Worm (Caenorhabditis elegans) whole organism, L3 larva: ENCODE measurements around the gene C06A1.7.

Experiments
- R02D3.7 ChIP-seq: fragments of 150-350 bp; optimal IDR thresholded peaks from 2 replicates; lab custom pipeline; 2014; ENCODE audit warnings: missing biosample characterization, missing genetic modification characterization
- ama-1 ChIP-seq: fragments of 150-350 bp; optimal IDR thresholded peaks from 2 replicates; lab custom pipeline; 2018
- egl-27 ChIP-seq: sonication (generic microtip); optimal IDR thresholded peaks from 4 replicates; lab custom pipeline; 2017; ENCODE audit warnings: missing biosample characterization, missing genetic modification reagents, missing genetic modification characterization
- elt-2 ChIP-seq: sonication (generic microtip); optimal IDR thresholded peaks from 2 replicates; lab custom pipeline; 2016; ENCODE audit warnings: missing genetic modification reagents, mild to moderate bottlenecking, missing genetic modification characterization, missing compliant biosample characterization
- fos-1 ChIP-seq: fragments of 150-350 bp; optimal IDR thresholded peaks from 2 replicates; lab custom pipeline; 2014; ENCODE audit warnings: missing biosample characterization, missing genetic modification characterization
- lin-39 ChIP-seq: fragments of 150-350 bp; optimal IDR thresholded peaks from 2 replicates; lab custom pipeline; 2018; ENCODE audit warnings: missing biosample characterization, missing genetic modification reagents, missing genetic modification characterization
- mdl-1 ChIP-seq: fragments of 150-350 bp; optimal IDR thresholded peaks from 2 replicates; lab custom pipeline; 2014; ENCODE audit warnings: missing biosample characterization, missing genetic modification characterization
- nhr-12 ChIP-seq: fragments of 150-350 bp; optimal IDR thresholded peaks from 2 replicates; lab custom pipeline; 2014; ENCODE audit warnings: missing biosample characterization, missing genetic modification characterization
- nhr-76 ChIP-seq: fragments of 150-350 bp; sonication (generic microtip); optimal IDR thresholded peaks from 5 replicates; lab custom pipeline; 2014; ENCODE audit warnings: missing biosample characterization, missing genetic modification characterization
- pha-4 ChIP-seq: fragments of 150-350 bp; optimal IDR thresholded peaks from 2 replicates; lab custom pipeline; 2014; ENCODE audit warnings: missing biosample characterization, missing genetic modification reagents, missing genetic modification characterization
- sea-2 ChIP-seq: fragments of 150-350 bp; sonication (generic microtip); optimal IDR thresholded peaks from 4 replicates; lab custom pipeline; 2014; ENCODE audit warnings: missing biosample characterization, missing genetic modification reagents, missing genetic modification characterization
- snpc-4 ChIP-seq: fragments of 150-350 bp; optimal IDR thresholded peaks from 2 replicates; lab custom pipeline; 2014; ENCODE audit warnings: missing biosample characterization, missing genetic modification characterization
- tbx-2 ChIP-seq: sonication (generic microtip); optimal IDR thresholded peaks from 2 replicates; lab custom pipeline; 2016; ENCODE audit warnings: mild to moderate bottlenecking, missing genetic modification characterization, missing compliant biosample characterization
- zag-1 ChIP-seq: fragments of 150-350 bp; optimal IDR thresholded peaks from 2 replicates; lab custom pipeline; 2014; ENCODE audit warnings: missing biosample characterization, missing genetic modification characterization

DNA sequence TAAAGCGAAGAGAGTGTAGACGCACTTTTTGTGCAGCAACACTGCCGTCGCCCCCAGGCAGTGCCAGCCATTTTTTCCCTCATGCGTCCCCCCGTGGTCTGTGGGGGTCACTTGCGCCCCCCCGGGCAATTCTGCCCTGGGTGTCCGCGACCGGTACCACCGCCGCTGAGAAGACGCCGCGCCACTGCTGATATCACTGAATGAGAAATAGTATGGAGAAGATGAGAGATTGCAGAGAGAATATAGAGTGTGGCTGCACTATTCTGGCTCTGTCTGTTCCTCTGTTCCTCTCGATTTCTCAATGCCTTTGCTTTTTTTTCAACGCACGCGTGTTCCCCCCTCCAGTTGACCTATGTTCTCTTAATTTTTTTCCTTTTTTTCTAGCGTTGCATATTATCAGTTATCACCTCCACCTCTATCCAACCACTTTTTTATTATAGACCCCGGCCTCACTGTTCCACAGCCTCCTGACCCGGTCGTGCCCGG lies 37.0 kb upstream of the C06A1.7 start, which contains the start of gene mab-10:
- no peak for TF ChIP-seq sea-2 (GFP tag; lab: Kevin White, UChicago)
- TF ChIP-seq snpc-4 (tag; lab: Kevin White, UChicago): no peak
- TF ChIP-seq zag-1 (tag; lab: Kevin White, UChicago): no peak
- no peak for TF ChIP-seq ama-1 (lab: Kevin White, UChicago)
- TF ChIP-seq nhr-12: no peak
- TF ChIP-seq R02D3.7: no peak
- TF ChIP-seq mdl-1 (tag; lab: Kevin White, UChicago): peak; percentile 9
- TF ChIP-seq lin-39 (tag; lab: Kevin White, UChicago): peak; percentile 77
- TF ChIP-seq tbx-2 (tag; lab: Kevin White, UChicago): peak; percentile 23
- no peak for TF ChIP-seq nhr-76 (tag; lab: Kevin White, UChicago)
- TF ChIP-seq egl-27 (tag; lab: Kevin White, UChicago): no peak
- TF ChIP-seq fos-1 (tag; lab: Kevin White, UChicago): no peak
- TF ChIP-seq pha-4 (tag; lab: Kevin White, UChicago): peak; percentile 22
- TF ChIP-seq elt-2 (tag; lab: Kevin White, UChicago): peak; percentile 52
